Fruit fly (Drosophila melanogaster): ENCODE measurements around the gene Hmgcl.
A peak's percentile ranks its signal among the peaks of the same experiment; 100 is the strongest.

Gene Hmgcl

DNA sequence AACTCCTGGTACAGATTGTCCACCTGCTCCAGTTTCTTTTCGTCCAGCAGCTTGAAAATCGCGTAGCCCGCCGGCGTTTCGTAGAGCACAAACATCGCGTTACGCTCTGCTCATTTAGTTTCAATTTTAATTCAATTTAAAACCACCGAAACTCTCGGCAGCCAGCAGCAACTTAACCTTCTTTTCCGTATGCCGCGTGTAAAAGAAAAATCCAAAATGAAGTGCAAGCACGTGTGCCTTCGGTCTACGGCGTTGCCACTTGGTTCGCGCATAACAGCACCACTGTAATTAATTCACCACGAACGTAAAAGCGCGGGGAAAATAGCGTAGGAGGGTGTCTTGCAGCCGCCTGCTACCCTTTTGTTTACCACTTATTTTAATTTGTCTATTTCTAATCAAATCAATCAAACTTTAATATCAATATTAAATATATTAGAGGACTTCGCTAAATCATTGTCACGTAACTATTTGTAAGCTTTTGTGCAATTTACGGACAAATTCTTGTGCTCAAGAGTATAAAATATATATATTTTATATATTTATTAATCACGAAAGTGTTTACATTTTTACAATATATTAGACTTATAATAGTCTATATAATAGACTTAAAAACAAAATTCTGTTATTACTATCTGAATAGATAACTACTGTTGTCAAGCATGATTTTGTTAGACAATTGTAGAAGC lies 41.5 kb upstream of the Hmgcl start, which contains the start of gene nop5 (continued):
- TF ChIP-seq nau (GFP tag; optimal IDR thresholded peaks at IDR 0.05) (no peak), CG31365 (tag; optimal IDR thresholded peaks at IDR 0.05) (no peak), maf-S (GFP tag; optimal IDR thresholded peaks at IDR 0.05) (no peak), zfh2 (GFP tag; optimal IDR thresholded peaks at IDR 0.05) (no peak), CG43689 (GFP tag; IDR thresholded peaks at IDR 0.05) (no peak), CG11398 (GFP tag; optimal IDR thresholded peaks at IDR 0.05) (no peak), Dll (GFP tag; IDR thresholded peaks at IDR 0.05; ENCODE audit: partially characterized antibody) (no peak), D (optimal IDR thresholded peaks at IDR 0.05) (no peak), D (GFP tag; optimal IDR thresholded peaks at IDR 0.05) (peak; percentile 69), emc (GFP tag; optimal IDR thresholded peaks at IDR 0.05) (no peak), HHEX (GFP tag; optimal IDR thresholded peaks at IDR 0.05) (peak; percentile 78), CG6791 (GFP tag; IDR thresholded peaks at IDR 0.05; ENCODE audit: partially characterized antibody) (0 out of 3 replicates have a peak, but pooled peaks have one; percentile 31), CG2129 (GFP tag; IDR thresholded peaks at IDR 0.05; ENCODE audit: partially characterized antibody) (no peak), dati (GFP tag; IDR thresholded peaks at IDR 0.05) (no peak), Lhr (GFP tag; optimal IDR thresholded peaks at IDR 0.05) (no peak), al (GFP tag; IDR thresholded peaks at IDR 0.05) (0 out of 2 replicates have a peak, but pooled peaks have one; percentile 8), salm (tag; optimal IDR thresholded peaks at IDR 0.05) (peak; percentile 13), D19A (tag; optimal IDR thresholded peaks at IDR 0.05) (no peak), Med (GFP tag) (peak; percentile 89), insv (GFP tag; optimal IDR thresholded peaks at IDR 0.05) (peak in 1 of 2 experiments; percentile 63), Stat92E (GFP tag; optimal IDR thresholded peaks at IDR 0.05) (peak in 1 of 3 experiments; percentile 74), CG10366 (GFP tag; IDR thresholded peaks at IDR 0.05) (no peak), CG12104 (GFP tag; optimal IDR thresholded peaks at IDR 0.05) (peak; percentile 63), tna (GFP tag; IDR thresholded peaks at IDR 0.05; ENCODE audit: partially characterized antibody) (no peak), H2.0 (GFP tag; IDR thresholded peaks at IDR 0.05) (no peak), pros (GFP tag; optimal IDR thresholded peaks at IDR 0.05) (peak; percentile 37), CG17612 (GFP tag; IDR thresholded peaks at IDR 0.05) (no peak), kay (GFP tag; optimal IDR thresholded peaks at IDR 0.05) (peak; percentile 36), CG13424 (tag; optimal IDR thresholded peaks at IDR 0.05) (peak; percentile 85), CG9215 (GFP tag; IDR thresholded peaks at IDR 0.05) (peak; percentile 37; the same call in 1 of the 2 replicates), Gug (GFP tag; IDR thresholded peaks at IDR 0.05) (no peak), CG18619 (GFP tag; optimal IDR thresholded peaks at IDR 0.05) (peak; percentile 83), mld (GFP tag; IDR thresholded peaks at IDR 0.05; ENCODE audit: partially characterized antibody) (no peak), CG17802 (tag; optimal IDR thresholded peaks at IDR 0.05) (no peak), CoRest (tag; optimal IDR thresholded peaks at IDR 0.05) (peak; percentile 86), caup (GFP tag; optimal IDR thresholded peaks at IDR 0.05; ENCODE audit: severe bottlenecking) (peak; percentile 37), vvl (GFP tag; IDR thresholded peaks at IDR 0.05) (no peak; the same call in 1 of the 2 replicates), pan (optimal IDR thresholded peaks at IDR 0.05) (peak in 1 of 2 experiments; percentile 81), pan (GFP tag; optimal IDR thresholded peaks at IDR 0.05 in 1 of 2, IDR thresholded peaks at IDR 0.05 in 1 of 2) (peak; percentile 21 to 73), inv (GFP tag; IDR thresholded peaks at IDR 0.05; ENCODE audit: partially characterized antibody) (no peak), CG32532 (GFP tag; IDR thresholded peaks at IDR 0.05) (0 out of 2 replicates have a peak, but pooled peaks have one; percentile 22), CG15696 (tag; optimal IDR thresholded peaks at IDR 0.05) (peak; percentile 65), toy (GFP tag; IDR thresholded peaks at IDR 0.05) (no peak), repo (GFP tag; optimal IDR thresholded peaks at IDR 0.05) (no peak), nmo (GFP tag; optimal IDR thresholded peaks at IDR 0.05) (peak; percentile 81), CG18599 (GFP tag; optimal IDR thresholded peaks at IDR 0.05) (peak; percentile 60), eyg (GFP tag; optimal IDR thresholded peaks at IDR 0.05) (no peak), sens-2 (GFP tag; IDR thresholded peaks at IDR 0.05) (no peak), shn (GFP tag; optimal IDR thresholded peaks at IDR 0.05) (no peak)
